Worm (Caenorhabditis elegans) whole organism, midembryonic: ENCODE results near the gene nhr-68.

Experiments used
- T22C8.4 ChIP-seq: fragments of 200-800 bp; sonication (Bioruptor generic); IDR thresholded peaks from 2 replicates; pipeline ENCODE4 v1.3.6; 2022; ENCODE audit warnings: missing genetic modification characterization, missing compliant biosample characterization
- cog-1 ChIP-seq: sonication (generic microtip); optimal IDR thresholded peaks from 2 replicates; lab custom pipeline; 2016; ENCODE audit warnings: missing genetic modification characterization, missing compliant biosample characterization
- flt-1 ChIP-seq: fragments of 200-800 bp; sonication (Bioruptor generic); IDR thresholded peaks from 2 replicates; pipeline ENCODE4 v1.3.6; 2022; ENCODE audit warnings: missing genetic modification characterization, missing compliant biosample characterization
- klf-2 ChIP-seq: fragments of 200-800 bp; sonication (Bioruptor generic); conservative IDR thresholded peaks from 2 replicates; pipeline ENCODE4 v1.3.6; 2022; ENCODE audit warnings: missing genetic modification reagents, missing genetic modification characterization, missing compliant biosample characterization
- med-1 ChIP-seq: sonication (generic microtip); optimal IDR thresholded peaks from 2 replicates; lab custom pipeline; 2017; ENCODE audit warnings: missing genetic modification characterization, mild to moderate bottlenecking, missing compliant biosample characterization, antibody characterized with exemption, missing genetic modification reagents; ENCODE audit not compliant: insufficient read depth
- ref-1 ChIP-seq: fragments of 200-800 bp; sonication (Bioruptor generic); conservative IDR thresholded peaks from 2 replicates; pipeline ENCODE4 v1.3.6; 2022; ENCODE audit warnings: missing genetic modification reagents, missing genetic modification characterization, missing compliant biosample characterization
- tab-1 ChIP-seq: fragments of 200-800 bp; sonication (Bioruptor generic); IDR thresholded peaks from 2 replicates; pipeline ENCODE4 v1.3.6; 2022; ENCODE audit warnings: missing genetic modification characterization, missing compliant biosample characterization
- ztf-23 ChIP-seq: fragments of 200-800 bp; sonication (Bioruptor generic); IDR thresholded peaks from 2 replicates; pipeline ENCODE4 v1.3.6; 2022; ENCODE audit warnings: missing genetic modification reagents, missing genetic modification characterization, missing compliant biosample characterization
- ztf-29 ChIP-seq: fragments of 200-800 bp; sonication (Bioruptor generic); IDR thresholded peaks from 2 replicates; pipeline ENCODE4 v1.3.6; 2022; ENCODE audit warnings: missing genetic modification reagents, missing genetic modification characterization, missing compliant biosample characterization

Gene nhr-68

DNA sequence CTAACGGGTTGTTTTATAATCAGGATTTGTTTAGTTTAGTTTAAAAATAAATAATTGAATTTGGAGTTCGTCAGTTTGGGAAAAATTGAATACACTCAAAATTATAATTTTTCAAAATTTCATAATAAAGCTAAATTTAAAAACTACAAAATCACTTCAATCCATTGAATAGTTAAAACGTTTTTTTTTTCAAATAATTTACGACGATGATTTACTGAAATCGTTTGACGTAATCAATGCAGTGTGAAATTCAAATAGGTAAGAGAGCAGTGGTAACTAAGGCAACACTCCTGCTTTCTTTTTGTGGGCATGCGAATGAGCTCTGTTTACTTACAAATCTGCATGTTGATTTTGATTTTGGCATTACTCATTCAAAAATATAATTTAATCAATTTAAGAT lies 28.0 kb upstream of the nhr-68 start, which contains the start of gene F38B7.10:
TSS of gene F38B7.10 (plus strand) at position 301 of the 400 bp plus-strand sequence.
- TF ChIP-seq ztf-29 (GFP tag; lab: Robert Waterston, UW) (no peak), ztf-23 (no peak)

- TF ChIP-seq klf-2 (no peak), flt-1 (GFP tag; lab: Robert Waterston, UW) (no peak), ztf-23 (no peak), T22C8.4 (no peak), tab-1 (GFP tag; lab: Robert Waterston, UW) (no peak), ref-1 (no peak), ztf-29 (GFP tag; lab: Robert Waterston, UW) (no peak), cog-1 (no peak)
Observed at ce11 chrV:11546795-11547194, 26.4 kb upstream of the nhr-68 start, which contains the start of gene F38B7.11. Gene F38B7.11, plus strand, starts transcription at chrV:11547095.

- no peak for TF ChIP-seq cog-1
- TF ChIP-seq klf-2 = no peak
- no peak for TF ChIP-seq T22C8.4
- no peak for TF ChIP-seq ztf-29 (GFP tag; lab: Robert Waterston, UW)
- no peak for TF ChIP-seq flt-1 (GFP tag; lab: Robert Waterston, UW)
- no peak for TF ChIP-seq ref-1
- TF ChIP-seq ztf-23 = no peak
- TF ChIP-seq med-1 = no peak
- no peak for TF ChIP-seq tab-1 (GFP tag; lab: Robert Waterston, UW)
Observed at ce11 chrV:11548914-11549406, 24.3 kb upstream of the nhr-68 start, which contains the start of the genes F38B7.17 and F38B7.3. Gene F38B7.17, minus strand, starts transcription at chrV:11548964. Gene F38B7.3, plus strand, starts transcription at chrV:11549107.

DNA sequence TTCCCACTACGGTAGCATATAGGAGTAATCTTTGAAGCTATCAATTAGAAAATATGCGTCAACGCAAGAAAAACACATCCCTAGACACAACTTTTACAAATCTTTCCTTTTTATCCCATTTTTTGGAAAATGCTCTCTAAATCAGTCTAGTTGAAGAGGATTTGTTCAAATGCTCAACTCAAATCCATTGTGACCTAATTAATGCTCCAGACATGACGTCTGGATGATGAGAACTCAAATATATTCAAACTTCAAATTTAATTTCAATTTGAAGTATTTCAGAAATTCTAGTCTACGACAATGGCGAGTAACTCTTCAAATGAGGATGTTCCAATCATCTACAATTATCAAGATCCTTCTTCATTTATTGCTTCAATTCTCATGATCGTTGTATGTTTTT lies 20.9 kb upstream of the nhr-68 start, which contains the start of gene srx-85:
TSS of gene srx-85 (plus strand) at position 301 of the 400 bp plus-strand sequence.
- TF ChIP-seq med-1 (no peak), klf-2 (no peak), T22C8.4 (no peak)

ce11 chrV:11554260-11554659 lies 19.0 kb upstream of the nhr-68 start, which contains the start of gene duo-1:
Gene duo-1, plus strand, starts transcription at chrV:11554630.
- TF ChIP-seq tab-1 (GFP tag; lab: Robert Waterston, UW) (no peak), T22C8.4 (no peak), ref-1 (no peak), ztf-29 (GFP tag; lab: Robert Waterston, UW) (no peak), klf-2 (no peak), cog-1 (no peak), med-1 (no peak), flt-1 (GFP tag; lab: Robert Waterston, UW) (no peak), ztf-23 (no peak)

DNA sequence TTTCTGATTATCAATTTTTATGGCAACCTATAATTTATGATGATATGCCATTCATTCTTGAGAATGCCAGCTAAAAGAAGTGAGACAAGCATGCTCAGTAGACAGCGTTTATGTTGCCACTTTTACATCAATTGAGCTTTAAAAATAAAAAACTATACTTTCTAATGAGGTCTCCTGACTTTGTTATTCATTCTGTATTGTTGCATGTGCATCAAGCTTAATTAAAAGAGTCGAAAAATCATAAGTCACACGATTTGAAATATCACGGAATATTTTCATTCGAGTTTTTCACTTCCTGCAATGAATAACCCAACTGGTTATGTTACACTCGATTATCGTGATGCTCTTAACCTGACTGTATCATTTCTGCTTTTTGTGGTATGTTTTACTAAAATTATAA lies 10.6 kb upstream of the nhr-68 start, which contains the start of gene srx-86:
TSS of gene srx-86 (plus strand) at position 301 of the 400 bp plus-strand sequence.
- no peak for TF ChIP-seq ref-1
- no peak for TF ChIP-seq cog-1
- TF ChIP-seq ztf-29 (GFP tag; lab: Robert Waterston, UW) = no peak
- TF ChIP-seq tab-1 (GFP tag; lab: Robert Waterston, UW) = no peak
- TF ChIP-seq T22C8.4 = no peak
- no peak for TF ChIP-seq ztf-23
- TF ChIP-seq flt-1 (GFP tag; lab: Robert Waterston, UW) = no peak
- TF ChIP-seq med-1 = no peak
- TF ChIP-seq klf-2 = no peak

DNA sequence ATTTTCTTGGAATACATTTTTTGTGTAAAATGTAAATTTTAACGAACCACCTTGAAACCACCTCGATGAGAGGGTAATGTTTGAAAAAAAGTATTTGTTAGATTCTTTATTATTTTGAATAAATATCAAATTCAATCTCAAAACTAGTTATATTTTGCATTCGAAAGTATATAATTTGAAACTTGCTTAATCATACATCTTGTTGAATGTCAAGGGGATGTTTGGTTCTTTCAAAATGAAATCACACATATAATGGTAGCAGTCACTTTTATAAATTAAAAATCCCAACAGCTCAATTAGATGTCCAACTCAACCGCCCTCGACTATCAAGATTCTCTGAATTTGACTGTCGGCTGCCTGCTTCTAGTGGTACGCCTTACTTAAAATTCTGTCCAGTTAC lies 8.7 kb upstream of the nhr-68 start, which contains the start of gene srx-87:
TSS of gene srx-87 (plus strand) at position 301 of the 400 bp plus-strand sequence.
- TF ChIP-seq klf-2 (no peak), ztf-23 (no peak), cog-1 (no peak), ref-1 (no peak), T22C8.4 (no peak), med-1 (no peak), flt-1 (GFP tag; lab: Robert Waterston, UW) (no peak), tab-1 (GFP tag; lab: Robert Waterston, UW) (no peak), ztf-29 (GFP tag; lab: Robert Waterston, UW) (no peak)

ce11 chrV:11570169-11570651 lies 3.0 kb upstream of the nhr-68 start, which contains the start of the genes nhr-101 and pms-2:
Gene nhr-101, plus strand, starts transcription at chrV:11570476.
Gene pms-2, minus strand, starts transcription at chrV:11570601.
- TF ChIP-seq ref-1 = no peak
- no peak for TF ChIP-seq flt-1 (GFP tag; lab: Robert Waterston, UW)
- TF ChIP-seq T22C8.4 = no peak
- TF ChIP-seq klf-2 = no peak

DNA sequence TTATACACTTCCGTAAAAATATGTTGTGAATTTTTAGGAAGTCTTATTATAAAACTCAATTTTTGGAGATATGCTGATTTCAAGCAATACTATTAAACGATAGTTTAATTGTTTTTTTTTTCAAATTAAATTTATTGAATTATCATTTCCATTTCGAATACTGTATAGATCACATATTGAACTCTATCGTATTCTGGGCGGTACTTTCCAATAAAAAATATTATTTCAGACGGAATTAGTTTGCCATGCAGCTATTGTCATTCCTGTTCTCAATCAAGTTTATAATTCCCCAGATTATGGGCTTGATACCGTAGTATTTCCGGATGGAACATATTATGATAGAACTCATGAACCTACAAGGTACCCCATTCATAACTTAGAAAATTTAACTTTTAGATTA lies 1.3 kb downstream of the nhr-68 start:
- TF ChIP-seq klf-2 (no peak), tab-1 (GFP tag; lab: Robert Waterston, UW) (no peak), ref-1 (no peak)

DNA sequence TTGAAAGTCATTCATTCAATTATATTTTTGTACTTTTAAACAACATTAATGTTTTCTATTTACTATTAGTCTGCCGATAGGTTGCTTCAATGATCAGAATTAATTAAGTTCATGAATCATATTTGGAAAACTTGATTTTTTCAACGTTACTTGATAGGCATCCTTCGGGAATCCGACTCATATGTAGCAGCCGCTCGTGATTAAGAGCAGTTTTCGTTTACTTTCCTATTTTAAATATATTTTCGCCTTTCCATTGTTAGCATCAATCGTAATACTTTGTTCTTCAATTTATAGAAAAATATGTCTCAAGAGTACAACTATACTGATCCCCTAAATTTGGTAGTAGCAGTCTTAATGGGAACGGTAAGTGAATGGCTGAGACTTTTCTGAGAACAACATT lies 7.6 kb downstream of the nhr-68 start, which contains the start of gene srx-90:
TSS of gene srx-90 (plus strand) at position 301 of the 400 bp plus-strand sequence.
- TF ChIP-seq tab-1 (GFP tag; lab: Robert Waterston, UW) = no peak
- TF ChIP-seq ztf-23 = no peak
- no peak for TF ChIP-seq klf-2
- TF ChIP-seq cog-1 = no peak
- no peak for TF ChIP-seq flt-1 (GFP tag; lab: Robert Waterston, UW)
- no peak for TF ChIP-seq T22C8.4
- TF ChIP-seq ztf-29 (GFP tag; lab: Robert Waterston, UW) = no peak
- TF ChIP-seq ref-1 = no peak
- TF ChIP-seq med-1 = no peak

- no peak for TF ChIP-seq T22C8.4
- no peak for TF ChIP-seq klf-2
- TF ChIP-seq ref-1 = no peak
- no peak for TF ChIP-seq tab-1 (GFP tag; lab: Robert Waterston, UW)
- no peak for TF ChIP-seq cog-1
- no peak for TF ChIP-seq flt-1 (GFP tag; lab: Robert Waterston, UW)
- no peak for TF ChIP-seq ztf-29 (GFP tag; lab: Robert Waterston, UW)
- no peak for TF ChIP-seq med-1
- TF ChIP-seq ztf-23 = no peak
Observed at ce11 chrV:11583212-11583611, 10.0 kb downstream of the nhr-68 start, which contains the start of gene srx-88. Gene srx-88, plus strand, starts transcription at chrV:11583512.
